Worm (Caenorhabditis elegans): Measurements from ENCODE around the gene clc-11.

- TF ChIP-seq W03F9.2 (tag; optimal IDR thresholded peaks at IDR 0.05): no peak
- no peak for TF ChIP-seq him-1 (tag; optimal IDR thresholded peaks at IDR 0.05)
Measured at ce11 chrV:16162124-16162735, 22.8 kb upstream of the clc-11 start, which contains the start of the genes str-109 and F10A3.11.
